Fruit fly (Drosophila melanogaster): ENCODE results near the gene spz5.

spz5 gene

DNA sequence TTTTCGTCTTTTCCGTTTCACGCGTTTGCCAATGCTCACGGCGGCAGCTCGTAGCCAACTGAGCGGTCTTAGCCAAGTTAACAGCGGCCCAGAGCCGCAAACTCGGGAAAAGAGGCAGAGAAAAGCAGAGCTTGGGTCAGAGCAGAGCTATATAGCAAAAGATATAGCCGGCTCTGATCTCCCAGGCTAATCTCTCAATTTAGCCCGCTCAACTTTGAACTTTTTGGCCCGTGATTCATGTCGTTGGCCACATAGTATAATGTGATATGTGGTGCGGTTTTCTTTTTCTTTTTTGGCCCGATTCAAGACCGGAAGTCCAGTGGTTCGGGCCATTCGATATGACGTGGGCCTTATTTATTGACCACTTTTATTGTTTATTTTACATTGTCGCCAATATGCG is at the start of gene spz5:
Gene spz5 (minus strand): TSS at position 62 of the 400 bp plus-strand sequence.
- TF ChIP-seq Gug (GFP tag; IDR thresholded peaks at IDR 0.05): no peak
- TF ChIP-seq CG3032 (tag; optimal IDR thresholded peaks at IDR 0.05): no peak
- no peak for TF ChIP-seq acj6 (GFP tag; optimal IDR thresholded peaks at IDR 0.05)
- no peak for TF ChIP-seq net (GFP tag; optimal IDR thresholded peaks at IDR 0.05)
- no peak for TF ChIP-seq CG9139 (GFP tag; optimal IDR thresholded peaks at IDR 0.05)
- TF ChIP-seq CG6163 (GFP tag; IDR thresholded peaks at IDR 0.05): no peak
- no peak for TF ChIP-seq spab (GFP tag; optimal IDR thresholded peaks at IDR 0.05)
- no peak for TF ChIP-seq CG8632 (GFP tag; optimal IDR thresholded peaks at IDR 0.05)

dm6 chr3L:2923097-2923496 is 31.1 kb upstream of the spz5 start:
- peak; percentile 73 for TF ChIP-seq svp (GFP tag)
- TF ChIP-seq Ets21C (GFP tag; optimal IDR thresholded peaks at IDR 0.05): no peak

DNA sequence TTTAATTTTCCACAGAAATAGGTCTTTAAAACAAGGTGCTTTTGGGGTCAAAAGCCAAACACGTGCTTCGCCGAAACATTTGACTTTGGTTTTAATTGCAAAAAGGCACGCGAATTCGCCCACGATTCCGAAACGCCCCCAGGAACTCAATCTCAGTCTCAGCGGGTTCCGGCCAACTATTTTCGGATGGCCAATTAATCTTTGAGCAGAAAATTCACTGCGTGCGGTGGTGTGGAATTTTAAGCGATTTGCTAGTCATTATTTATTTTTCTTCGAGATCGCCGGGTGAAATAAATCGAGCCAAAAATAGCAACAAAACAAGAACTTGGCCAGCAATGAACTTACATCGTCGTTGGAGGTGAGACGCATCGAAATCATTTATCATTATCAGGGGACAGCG is 26.7 kb upstream of the spz5 start:
- TF ChIP-seq CG3919 (GFP tag; optimal IDR thresholded peaks at IDR 0.05) (no peak), CG1621 (tag; optimal IDR thresholded peaks at IDR 0.05) (no peak), Hr38 (GFP tag; optimal IDR thresholded peaks at IDR 0.05) (no peak), fkh (GFP tag; optimal IDR thresholded peaks at IDR 0.05) (no peak), cyc (GFP tag; optimal IDR thresholded peaks at IDR 0.05) (no peak), spab (GFP tag; optimal IDR thresholded peaks at IDR 0.05) (no peak), CG34406 (GFP tag; optimal IDR thresholded peaks at IDR 0.05) (no peak), Hr39 (GFP tag; optimal IDR thresholded peaks at IDR 0.05) (no peak), CG7368 (GFP tag; optimal IDR thresholded peaks at IDR 0.05) (no peak), Lpt (GFP tag; optimal IDR thresholded peaks at IDR 0.05) (no peak), OdsH (GFP tag; optimal IDR thresholded peaks at IDR 0.05) (no peak), CG10631 (GFP tag; optimal IDR thresholded peaks at IDR 0.05) (no peak), acj6 (GFP tag; optimal IDR thresholded peaks at IDR 0.05) (no peak), CG6163 (GFP tag; IDR thresholded peaks at IDR 0.05) (no peak), net (GFP tag; optimal IDR thresholded peaks at IDR 0.05) (no peak), Met (GFP tag; optimal IDR thresholded peaks at IDR 0.05) (no peak), CG3032 (tag; optimal IDR thresholded peaks at IDR 0.05) (no peak)

DNA sequence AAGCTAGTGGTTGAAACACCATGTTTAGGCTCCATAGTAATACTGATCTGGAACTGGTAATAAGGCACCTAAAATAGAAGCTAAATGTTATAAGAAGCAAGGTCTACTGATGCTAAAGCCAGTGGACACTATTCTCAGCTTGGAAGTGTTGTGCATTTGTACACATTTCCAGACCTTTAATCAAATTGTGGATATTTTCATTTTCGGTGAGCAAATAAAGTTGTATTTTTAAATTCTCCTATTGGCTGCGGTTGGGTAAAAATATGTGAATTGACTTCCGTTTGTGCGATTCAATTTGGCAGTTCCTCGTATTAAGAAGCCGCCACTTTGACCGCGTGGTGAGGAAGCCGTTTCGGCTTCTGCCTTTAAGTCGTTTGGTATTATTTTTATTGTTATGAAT is 24.6 kb upstream of the spz5 start, which contains the start of gene CG9970:
Gene CG9970 (minus strand): TSS at position 101 of the 400 bp plus-strand sequence.
- TF ChIP-seq CG6163 (GFP tag; IDR thresholded peaks at IDR 0.05) (no peak), CG3919 (GFP tag; optimal IDR thresholded peaks at IDR 0.05) (no peak), CG31627 (GFP tag; optimal IDR thresholded peaks at IDR 0.05) (no peak), CG7368 (GFP tag; optimal IDR thresholded peaks at IDR 0.05) (no peak), Hr39 (GFP tag; optimal IDR thresholded peaks at IDR 0.05) (no peak), CG6854 (GFP tag; optimal IDR thresholded peaks at IDR 0.05) (no peak), CG9139 (GFP tag; optimal IDR thresholded peaks at IDR 0.05) (no peak)

- no peak for TF ChIP-seq salr (GFP tag; optimal IDR thresholded peaks at IDR 0.05)
- no peak for TF ChIP-seq Sox14 (GFP tag; optimal IDR thresholded peaks at IDR 0.05)
- no peak for TF ChIP-seq lz (GFP tag; optimal IDR thresholded peaks at IDR 0.05)
- TF ChIP-seq cyc (GFP tag; optimal IDR thresholded peaks at IDR 0.05): no peak
- no peak for TF ChIP-seq CG16779 (tag; optimal IDR thresholded peaks at IDR 0.05)
- no peak for TF ChIP-seq OdsH (GFP tag; optimal IDR thresholded peaks at IDR 0.05)
- TF ChIP-seq CG3919 (GFP tag; optimal IDR thresholded peaks at IDR 0.05): no peak
- TF ChIP-seq eg (GFP tag; IDR thresholded peaks at IDR 0.05): no peak
- TF ChIP-seq CG9139 (GFP tag; optimal IDR thresholded peaks at IDR 0.05): no peak
Measured at dm6 chr3L:2913291-2913690, 21.3 kb upstream of the spz5 start.

- TF ChIP-seq esn (GFP tag; optimal IDR thresholded peaks at IDR 0.05) (no peak), Eip78C (GFP tag) (no peak), CG11294 (GFP tag; IDR thresholded peaks at IDR 0.05) (no peak), Sox14 (GFP tag; optimal IDR thresholded peaks at IDR 0.05) (no peak), CG6854 (GFP tag; optimal IDR thresholded peaks at IDR 0.05) (no peak), vri (GFP tag; optimal IDR thresholded peaks at IDR 0.05) (no peak), CG3919 (GFP tag; optimal IDR thresholded peaks at IDR 0.05) (no peak), CG11762 (GFP tag; optimal IDR thresholded peaks at IDR 0.05; ENCODE audit: insufficient read depth) (no peak), CG10631 (GFP tag; optimal IDR thresholded peaks at IDR 0.05) (no peak), Eip93F (GFP tag; optimal IDR thresholded peaks at IDR 0.05) (no peak), Sox15 (GFP tag; optimal IDR thresholded peaks at IDR 0.05) (no peak), Hr38 (GFP tag; optimal IDR thresholded peaks at IDR 0.05) (no peak), CG7368 (GFP tag; optimal IDR thresholded peaks at IDR 0.05) (no peak), acj6 (GFP tag; optimal IDR thresholded peaks at IDR 0.05) (no peak), Lpt (GFP tag; optimal IDR thresholded peaks at IDR 0.05) (no peak), CG6808 (GFP tag; optimal IDR thresholded peaks at IDR 0.05) (no peak), CG3032 (tag; optimal IDR thresholded peaks at IDR 0.05) (no peak)
Measured at dm6 chr3L:2909523-2910042, 17.6 kb upstream of the spz5 start.
